Worm (Caenorhabditis elegans) whole organism, early embryonic: ENCODE measurements around the gene nduv-2.

Experiments used
- B0310.2 ChIP-seq: sonication (generic microtip); optimal IDR thresholded peaks from 2 replicates; lab custom pipeline; 2016; ENCODE audit warnings: mild to moderate bottlenecking, missing genetic modification characterization, missing compliant biosample characterization
- F13C5.2 ChIP-seq: sonication (generic microtip); optimal IDR thresholded peaks from 2 replicates; lab custom pipeline; 2017; ENCODE audit warnings: mild to moderate bottlenecking, missing genetic modification characterization, inconsistent platforms, missing compliant biosample characterization
- aly-1 ChIP-seq: sonication (generic microtip); optimal IDR thresholded peaks from 2 replicates; lab custom pipeline; 2016; ENCODE audit warnings: missing genetic modification characterization, missing compliant biosample characterization
- ama-1 ChIP-seq: fragments of 150-350 bp; optimal IDR thresholded peaks from 2 replicates; lab custom pipeline; 2014
- ceh-13 ChIP-seq: fragments of 200-800 bp; sonication (Bioruptor generic); optimal IDR thresholded peaks from 2 replicates; lab custom pipeline; 2018; ENCODE audit warnings: mild to moderate bottlenecking, missing genetic modification characterization, missing compliant biosample characterization
- ceh-36 ChIP-seq: sonication (generic microtip); optimal IDR thresholded peaks from 2 replicates; lab custom pipeline; 2016; ENCODE audit warnings: missing genetic modification characterization, inconsistent platforms, missing compliant biosample characterization
- ets-7 ChIP-seq: sonication (generic microtip); optimal IDR thresholded peaks from 2 replicates; lab custom pipeline; 2016; ENCODE audit warnings: missing genotype, missing genetic modification characterization, missing compliant biosample characterization
- flt-1 ChIP-seq: fragments of 200-800 bp; sonication (Bioruptor generic); IDR thresholded peaks from 2 replicates; pipeline ENCODE4 v1.3.6; 2022; ENCODE audit warnings: missing genetic modification characterization, missing compliant biosample characterization
- hmbx-1 ChIP-seq: sonication (generic microtip); optimal IDR thresholded peaks from 2 replicates; lab custom pipeline; 2016; ENCODE audit warnings: mild to moderate bottlenecking, missing genetic modification characterization, missing compliant biosample characterization
- hmg-4 ChIP-seq: fragments of 200-800 bp; sonication (Bioruptor generic); optimal IDR thresholded peaks from 2 replicates; lab custom pipeline; 2018; ENCODE audit warnings: mild to moderate bottlenecking, missing genetic modification characterization, missing compliant biosample characterization
- hnd-1 ChIP-seq: sonication (generic microtip); optimal IDR thresholded peaks from 2 replicates; lab custom pipeline; 2016; ENCODE audit warnings: missing genetic modification characterization, missing compliant biosample characterization
- pes-1 ChIP-seq: fragments of 200-800 bp; sonication (Bioruptor generic); IDR thresholded peaks from 2 replicates; pipeline ENCODE4 v1.3.6; 2022; ENCODE audit warnings: missing genetic modification reagents, missing genetic modification characterization, missing compliant biosample characterization
- scrt-1 ChIP-seq: fragments of 200-800 bp; sonication (Bioruptor generic); IDR thresholded peaks from 2 replicates; pipeline ENCODE4 v1.3.6; 2022; ENCODE audit warnings: missing genetic modification characterization, missing compliant biosample characterization
- sea-1 ChIP-seq: fragments of 200-800 bp; sonication (Bioruptor generic); conservative IDR thresholded peaks from 2 replicates; pipeline ENCODE4 v1.3.6; 2022; ENCODE audit warnings: missing genetic modification characterization, missing compliant biosample characterization
- tbx-11 ChIP-seq: fragments of 200-800 bp; sonication (Bioruptor generic); IDR thresholded peaks from 2 replicates; pipeline ENCODE4 v1.3.6; 2022; ENCODE audit warnings: missing genetic modification characterization, missing compliant biosample characterization
- tbx-37 ChIP-seq: fragments of 200-800 bp; sonication (Bioruptor generic); conservative IDR thresholded peaks from 2 replicates; pipeline ENCODE4 v1.3.6; 2022; ENCODE audit warnings: missing genetic modification reagents, missing genetic modification characterization, missing compliant biosample characterization
- tra-4 ChIP-seq: sonication (generic microtip); optimal IDR thresholded peaks from 2 replicates; lab custom pipeline; 2017; ENCODE audit warnings: missing genetic modification characterization, missing compliant biosample characterization

The nduv-2 gene

DNA sequence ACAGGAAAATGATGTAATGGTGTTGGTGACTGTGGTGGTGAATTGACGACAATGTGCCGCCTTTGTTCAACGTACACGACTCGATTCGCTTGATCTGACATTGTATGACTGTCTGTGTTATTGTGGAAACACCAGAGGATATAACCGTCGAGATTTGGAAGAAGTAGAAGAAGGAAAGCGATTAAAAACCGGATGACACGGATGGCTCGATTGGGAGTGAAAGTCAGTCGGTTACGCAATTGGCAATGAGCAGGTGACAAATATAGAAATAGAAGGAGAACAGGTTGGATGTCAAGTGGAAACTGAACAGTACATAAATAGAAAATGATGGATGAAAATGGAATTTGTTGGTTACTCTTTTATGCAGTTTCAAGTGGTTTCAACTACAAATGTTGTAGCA is 24.5 kb downstream of the nduv-2 start, which contains the start of gene rdy-2:
rdy-2 (minus strand) TSS at position 101 of the 400 bp plus-strand sequence.
- TF ChIP-seq tbx-11 (GFP tag; lab: Robert Waterston, UW) (no peak), pes-1 (GFP tag; lab: Robert Waterston, UW) (no peak), B0310.2 (tag; lab: Kevin White, UChicago) (no peak), tra-4 (no peak), aly-1 (tag; lab: Kevin White, UChicago) (no peak), F13C5.2 (tag; lab: Kevin White, UChicago) (no peak), ceh-36 (no peak), sea-1 (GFP tag; lab: Robert Waterston, UW) (no peak), scrt-1 (GFP tag; lab: Robert Waterston, UW) (no peak), ama-1 (no peak)

DNA sequence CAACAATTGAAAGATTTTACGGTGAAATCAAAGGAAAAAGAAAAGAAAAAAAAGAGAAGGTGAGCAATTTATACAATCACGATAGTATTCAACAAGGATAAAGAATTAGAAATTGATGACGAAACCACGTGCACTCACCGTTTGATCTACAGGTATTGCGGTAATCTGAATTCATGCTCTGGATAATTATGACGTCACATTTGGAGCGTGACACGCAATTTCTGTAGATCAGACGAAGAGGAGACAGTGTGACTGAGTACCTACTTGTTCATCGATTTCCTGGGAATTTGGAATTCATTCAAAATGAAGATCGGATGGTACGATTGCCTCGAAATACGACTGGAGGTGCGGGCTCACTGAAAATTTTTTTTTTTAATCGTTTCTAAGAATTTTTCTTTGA is 27.0 kb downstream of the nduv-2 start:
- no peak for TF ChIP-seq aly-1 (tag; lab: Kevin White, UChicago)
- TF ChIP-seq tbx-11 (GFP tag; lab: Robert Waterston, UW) = no peak
- TF ChIP-seq B0310.2 (tag; lab: Kevin White, UChicago) = no peak
- no peak for TF ChIP-seq ets-7 (tag; lab: Kevin White, UChicago)
- no peak for TF ChIP-seq ceh-36
- no peak for TF ChIP-seq scrt-1 (GFP tag; lab: Robert Waterston, UW)
- no peak for TF ChIP-seq tra-4
- TF ChIP-seq hmg-4 (GFP tag; lab: Kevin White, UChicago) = no peak
- no peak for TF ChIP-seq hmbx-1 (tag; lab: Kevin White, UChicago)
- no peak for TF ChIP-seq ceh-13 (GFP tag; lab: Kevin White, UChicago)
- no peak for TF ChIP-seq flt-1 (GFP tag; lab: Robert Waterston, UW)
- TF ChIP-seq sea-1 (GFP tag; lab: Robert Waterston, UW) = no peak
- TF ChIP-seq hnd-1 (tag; lab: Kevin White, UChicago) = no peak
- TF ChIP-seq F13C5.2 (tag; lab: Kevin White, UChicago) = no peak
- TF ChIP-seq tbx-37 (GFP tag; lab: Robert Waterston, UW) = no peak
- TF ChIP-seq ama-1 = no peak
- no peak for TF ChIP-seq pes-1 (GFP tag; lab: Robert Waterston, UW)

DNA sequence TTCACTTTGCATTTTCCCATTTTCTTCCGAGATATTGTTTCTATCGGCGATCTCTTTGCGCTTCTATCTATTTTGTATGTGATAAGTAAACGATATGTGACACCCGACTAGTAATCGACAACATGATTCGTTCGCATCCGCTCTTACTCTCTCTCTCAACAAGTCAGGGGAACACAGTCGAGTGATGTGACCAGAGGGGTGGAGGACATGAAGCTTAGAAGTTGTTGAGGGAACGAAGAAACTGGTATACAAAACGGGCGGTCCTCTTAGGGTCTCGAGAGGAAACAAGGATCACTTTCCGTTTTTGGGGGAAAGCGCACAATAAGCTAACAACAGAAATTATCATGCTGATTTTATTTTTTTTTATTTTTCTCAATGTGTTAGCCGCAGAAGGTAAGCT is 32.3 kb downstream of the nduv-2 start, which contains the start of gene F53F4.4:
F53F4.4 (plus strand) TSS at position 301 of the 400 bp plus-strand sequence.
- TF ChIP-seq flt-1 (GFP tag; lab: Robert Waterston, UW) (no peak), F13C5.2 (tag; lab: Kevin White, UChicago) (no peak), ama-1 (no peak), aly-1 (tag; lab: Kevin White, UChicago) (no peak), hmg-4 (GFP tag; lab: Kevin White, UChicago) (no peak), ets-7 (tag; lab: Kevin White, UChicago) (no peak), tbx-11 (GFP tag; lab: Robert Waterston, UW) (no peak), B0310.2 (tag; lab: Kevin White, UChicago) (no peak), scrt-1 (GFP tag; lab: Robert Waterston, UW) (no peak), tbx-37 (GFP tag; lab: Robert Waterston, UW) (no peak), pes-1 (GFP tag; lab: Robert Waterston, UW) (no peak), ceh-36 (no peak), ceh-13 (GFP tag; lab: Kevin White, UChicago) (no peak), hnd-1 (tag; lab: Kevin White, UChicago) (no peak), sea-1 (GFP tag; lab: Robert Waterston, UW) (no peak), tra-4 (no peak), hmbx-1 (tag; lab: Kevin White, UChicago) (no peak)

DNA sequence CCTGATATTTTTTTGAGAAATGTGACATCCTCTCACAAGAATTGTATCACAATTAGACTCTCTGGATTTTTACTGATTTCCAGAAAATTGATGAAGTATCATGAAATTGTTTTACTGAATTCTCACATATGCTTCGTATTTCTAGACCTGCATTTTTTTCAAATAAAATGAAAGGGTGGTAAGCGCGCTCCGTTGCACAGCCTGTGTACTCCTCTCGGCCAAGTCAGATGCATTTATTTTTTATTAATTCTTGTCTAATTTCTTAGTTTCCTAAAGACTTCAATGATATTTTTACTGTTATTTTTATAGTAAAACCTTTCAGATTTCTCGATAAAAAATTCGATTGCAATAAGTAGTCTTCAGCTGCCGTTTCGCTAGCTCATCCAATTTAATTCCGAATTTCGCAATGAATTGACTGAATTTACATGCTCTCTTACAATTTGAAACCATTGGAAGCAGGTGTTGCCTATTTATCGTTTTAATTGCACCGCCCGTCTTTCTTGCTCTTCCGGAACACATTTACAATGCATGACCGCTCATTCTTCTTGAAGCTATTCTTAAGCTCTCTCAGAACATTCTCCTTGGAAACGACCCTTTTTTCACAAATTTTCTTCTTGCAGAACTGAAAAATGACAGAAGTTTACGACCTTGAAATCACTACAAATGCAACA is 33.7 kb downstream of the nduv-2 start, which contains the start of gene tbcb-1:
tbcb-1 (plus strand) TSS at position 621 of the 671 bp plus-strand sequence.
- TF ChIP-seq flt-1 (GFP tag; lab: Robert Waterston, UW) (no peak), B0310.2 (tag; lab: Kevin White, UChicago) (no peak), hmbx-1 (tag; lab: Kevin White, UChicago) (no peak), tbx-11 (GFP tag; lab: Robert Waterston, UW) (no peak), hmg-4 (GFP tag; lab: Kevin White, UChicago) (no peak), tra-4 (no peak), sea-1 (GFP tag; lab: Robert Waterston, UW) (no peak), ets-7 (tag; lab: Kevin White, UChicago) (no peak), aly-1 (tag; lab: Kevin White, UChicago) (no peak), pes-1 (GFP tag; lab: Robert Waterston, UW) (no peak), ama-1 (no peak), ceh-13 (GFP tag; lab: Kevin White, UChicago) (no peak)

DNA sequence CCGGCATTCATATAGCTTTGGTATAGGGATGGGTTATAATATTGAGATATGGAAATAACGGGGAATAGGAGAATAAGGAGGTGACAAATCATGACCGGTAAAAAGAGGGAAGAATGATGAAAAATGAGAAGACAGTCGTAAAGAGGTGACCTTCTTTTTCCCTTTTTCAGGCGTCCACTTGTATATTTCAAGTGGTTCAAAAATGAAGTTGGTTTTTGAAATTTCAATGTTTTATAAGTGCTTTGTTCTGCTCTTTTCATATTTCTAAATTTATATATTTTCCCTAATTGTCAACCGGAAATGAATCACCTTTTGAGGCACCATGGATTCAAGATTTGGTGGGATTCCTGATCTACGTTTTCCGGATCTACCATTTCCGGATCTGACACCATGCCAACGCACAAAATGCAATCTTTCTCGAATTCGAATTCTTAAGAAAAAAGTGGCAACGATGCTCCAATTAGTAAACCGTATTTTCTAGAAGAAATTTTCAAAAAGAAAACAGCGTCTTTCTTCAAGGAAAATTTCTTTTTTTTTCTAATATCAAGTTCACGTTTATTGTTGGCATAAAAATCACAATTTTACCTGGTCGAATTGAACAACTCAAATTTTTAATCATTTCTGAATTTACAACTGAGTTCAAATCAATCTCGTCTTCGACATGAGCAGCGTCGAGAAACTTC is 35.7 kb downstream of the nduv-2 start, which contains the start of the genes F53F4.2 and F53F4.18:
F53F4.2 (minus strand) TSS at position 101 of the 683 bp plus-strand sequence.
F53F4.18 (plus strand) TSS at position 633 of the 683 bp plus-strand sequence.
- no peak for TF ChIP-seq ceh-36

DNA sequence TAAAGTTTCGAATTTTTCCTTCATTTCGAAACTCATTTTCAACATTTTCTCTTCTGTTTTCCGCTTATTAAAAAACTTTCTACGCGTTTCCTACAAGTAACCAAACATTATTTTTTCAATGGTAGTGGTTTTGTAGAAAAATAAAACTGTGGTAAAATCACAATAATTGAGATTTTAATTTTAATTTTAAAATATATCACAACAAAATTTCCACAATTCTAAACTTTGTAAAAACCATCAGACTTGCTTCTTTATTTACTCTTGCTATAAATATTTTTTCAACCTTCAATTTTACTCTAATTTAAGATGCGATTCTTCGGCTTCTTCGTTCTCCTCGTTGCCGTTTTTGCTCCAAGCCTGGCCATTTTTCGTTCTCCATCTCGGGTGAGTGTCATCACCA is 37.5 kb downstream of the nduv-2 start, which contains the start of gene F53F4.17:
F53F4.17 (plus strand) TSS at position 301 of the 400 bp plus-strand sequence.
- TF ChIP-seq ets-7 (tag; lab: Kevin White, UChicago) (no peak), hmbx-1 (tag; lab: Kevin White, UChicago) (no peak), ama-1 (no peak), F13C5.2 (tag; lab: Kevin White, UChicago) (no peak), aly-1 (tag; lab: Kevin White, UChicago) (no peak), scrt-1 (GFP tag; lab: Robert Waterston, UW) (no peak), tra-4 (no peak), hmg-4 (GFP tag; lab: Kevin White, UChicago) (no peak), hnd-1 (tag; lab: Kevin White, UChicago) (no peak)
